Fruit fly (Drosophila melanogaster): Measurements from ENCODE around the gene Sfmbt.

Sfmbt gene

DNA sequence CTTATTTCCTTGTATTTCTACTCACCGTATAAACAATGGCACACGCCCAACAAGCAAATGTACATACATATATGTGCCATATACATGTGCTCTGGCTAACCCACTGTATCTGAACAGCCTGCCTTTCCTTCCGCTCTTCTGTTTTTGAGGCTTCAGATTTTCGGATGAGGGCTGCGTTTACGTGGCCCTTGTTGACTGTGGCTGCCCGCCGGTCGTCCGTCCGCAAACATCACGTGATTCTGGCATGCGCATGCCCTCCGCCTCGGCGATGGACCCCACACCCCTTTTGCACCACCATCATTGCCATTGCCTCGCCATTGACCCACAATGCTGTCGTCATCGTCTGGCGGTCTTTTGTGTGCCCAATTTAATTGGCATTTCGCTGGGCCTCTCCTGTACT lies 28.7 kb upstream of the Sfmbt start (continued):
- TF ChIP-seq CG11456 (GFP tag; IDR thresholded peaks at IDR 0.05) (no peak), CG10979 (tag; optimal IDR thresholded peaks at IDR 0.05) (no peak), Ravus (GFP tag; IDR thresholded peaks at IDR 0.05) (no peak), bbx (GFP tag; IDR thresholded peaks at IDR 0.05; ENCODE audit: partially characterized antibody) (no peak), C15 (GFP tag; IDR thresholded peaks at IDR 0.05) (no peak), GATAe (GFP tag; conservative IDR thresholded peaks at IDR 0.05) (no peak), pita (GFP tag; optimal IDR thresholded peaks at IDR 0.05) (no peak), YL-1 (GFP tag; optimal IDR thresholded peaks at IDR 0.05) (peak; percentile 2), CHES-1-like (GFP tag; optimal IDR thresholded peaks at IDR 0.05) (peak; percentile 8), gce (GFP tag; IDR thresholded peaks at IDR 0.05) (peak; percentile 70; the same call in 2 of the 3 replicates), tll (GFP tag; optimal IDR thresholded peaks at IDR 0.05) (peak in 1 of 2 experiments; percentile 64), CG1602 (GFP tag; optimal IDR thresholded peaks at IDR 0.05) (no peak), CG34422 (GFP tag; IDR thresholded peaks at IDR 0.05) (peak; percentile 70; the same call in 1 of the 3 replicates), Gsc (GFP tag; IDR thresholded peaks at IDR 0.05) (no peak), CG1832 (GFP tag; optimal IDR thresholded peaks at IDR 0.05) (no peak), dimm (GFP tag; IDR thresholded peaks at IDR 0.05) (no peak), CG6689 (GFP tag; IDR thresholded peaks at IDR 0.05) (no peak), repo (GFP tag; optimal IDR thresholded peaks at IDR 0.05) (no peak), en (GFP tag; optimal IDR thresholded peaks at IDR 0.05) (no peak), chif (GFP tag; optimal IDR thresholded peaks at IDR 0.05) (peak in 1 of 2 experiments; percentile 8), Nf-YA (GFP tag; IDR thresholded peaks at IDR 0.05) (no peak), Atf6 (GFP tag; IDR thresholded peaks at IDR 0.05) (peak; percentile 45; the same call in 1 of the 2 replicates), Dek (tag; optimal IDR thresholded peaks at IDR 0.05) (no peak), Sin3A (optimal IDR thresholded peaks at IDR 0.05) (no peak), CG14667 (GFP tag; IDR thresholded peaks at IDR 0.05) (no peak), pb (GFP tag; optimal IDR thresholded peaks at IDR 0.05) (no peak), CG8089 (GFP tag; optimal IDR thresholded peaks at IDR 0.05) (peak; percentile 24), tio (GFP tag; optimal IDR thresholded peaks at IDR 0.05) (no peak), CG9876 (GFP tag; optimal IDR thresholded peaks at IDR 0.05) (peak; percentile 62), CG15073 (GFP tag; optimal IDR thresholded peaks at IDR 0.05) (no peak), D (optimal IDR thresholded peaks at IDR 0.05) (no peak), D (GFP tag; optimal IDR thresholded peaks at IDR 0.05) (peak; percentile 37), PHDP (tag; optimal IDR thresholded peaks at IDR 0.05) (peak; percentile 29), CG4730 (GFP tag; IDR thresholded peaks at IDR 0.05) (0 out of 2 replicates have a peak, but pooled peaks have one; percentile 24), lov (optimal IDR thresholded peaks at IDR 0.05) (no peak), lov (GFP tag; IDR thresholded peaks at IDR 0.05) (peak; percentile 66; the same call in 1 of the 3 replicates), grau (tag; optimal IDR thresholded peaks at IDR 0.05) (no peak), dan (GFP tag; IDR thresholded peaks at IDR 0.05) (no peak), Adf1 (GFP tag; IDR thresholded peaks at IDR 0.05) (peak; percentile 36; the same call in 1 of the 2 replicates), disco-r (GFP tag; optimal IDR thresholded peaks at IDR 0.05) (no peak), trh (GFP tag; optimal IDR thresholded peaks at IDR 0.05) (no peak), CG8478 (optimal IDR thresholded peaks at IDR 0.05) (no peak), CG9609 (GFP tag; optimal IDR thresholded peaks at IDR 0.05) (no peak), h (optimal IDR thresholded peaks at IDR 0.05) (no peak), Dll (GFP tag; IDR thresholded peaks at IDR 0.05; ENCODE audit: partially characterized antibody) (no peak), shn (GFP tag; optimal IDR thresholded peaks at IDR 0.05) (peak; percentile 5), Blimp-1 (GFP tag; optimal IDR thresholded peaks at IDR 0.05) (no peak), Lim3 (GFP tag; IDR thresholded peaks at IDR 0.05) (no peak), CG8281 (tag; optimal IDR thresholded peaks at IDR 0.05) (no peak), CG6683 (GFP tag; optimal IDR thresholded peaks at IDR 0.05) (peak; percentile 64), Dad (GFP tag; optimal IDR thresholded peaks at IDR 0.05) (peak; percentile 3), CG4854 (GFP tag; optimal IDR thresholded peaks at IDR 0.05) (no peak), Hsf (GFP tag; optimal IDR thresholded peaks at IDR 0.05) (no peak), HLH54F (GFP tag; optimal IDR thresholded peaks at IDR 0.05) (no peak)
